Worm (Caenorhabditis elegans) whole organism, young adult: ENCODE results near the gene K10B4.1.
A peak's percentile ranks its signal among the peaks of the same experiment; 100 is the strongest.

Experiments used
- B0035.1 ChIP-seq: sonication (generic microtip); optimal IDR thresholded peaks from 2 replicates; lab custom pipeline; 2016; ENCODE audit warnings: missing genetic modification characterization, mild to moderate bottlenecking, missing compliant biosample characterization, missing genotype, missing genetic modification reagents
- C06A6.2 ChIP-seq: fragments of 200-800 bp; sonication (Bioruptor generic); conservative IDR thresholded peaks from 2 replicates; pipeline ENCODE4 v1.3.6; 2022; ENCODE audit warnings: missing genetic modification characterization, missing compliant biosample characterization
- C17E4.6 ChIP-seq: fragments of 200-800 bp; sonication (Bioruptor generic); IDR thresholded peaks from 2 replicates; pipeline ENCODE4 v1.3.6; 2022; ENCODE audit warnings: missing genetic modification reagents, missing genetic modification characterization, missing compliant biosample characterization
- F33H1.4 ChIP-seq: fragments of 200-800 bp; sonication (Bioruptor generic); IDR thresholded peaks from 2 replicates; pipeline ENCODE4 v1.3.6; 2022; ENCODE audit warnings: missing genetic modification reagents, missing genetic modification characterization, missing compliant biosample characterization
- K11D2.4 ChIP-seq: fragments of 200-800 bp; sonication (Bioruptor generic); IDR thresholded peaks from 2 replicates; pipeline ENCODE4 v1.3.6; 2022; ENCODE audit warnings: missing genetic modification reagents, missing genetic modification characterization, missing compliant biosample characterization
- K12H6.12 ChIP-seq: fragments of 200-800 bp; sonication (Bioruptor generic); optimal IDR thresholded peaks from 2 replicates; lab custom pipeline; 2018; ENCODE audit warnings: mild to moderate bottlenecking, missing genetic modification characterization, missing compliant biosample characterization
- T26A5.8 ChIP-seq: sonication (generic microtip); optimal IDR thresholded peaks from 2 replicates; lab custom pipeline; 2016; ENCODE audit warnings: missing genetic modification characterization, missing compliant biosample characterization
- Y53G8AR.9 ChIP-seq: fragments of 200-800 bp; sonication (Bioruptor generic); conservative IDR thresholded peaks from 2 replicates; pipeline ENCODE4 v1.3.6; 2022; ENCODE audit warnings: missing genetic modification reagents, missing genetic modification characterization, missing compliant biosample characterization
- Y56A3A.18 ChIP-seq: fragments of 200-800 bp; sonication (Bioruptor generic); IDR thresholded peaks from 2 replicates; pipeline ENCODE4 v1.3.6; 2022; ENCODE audit warnings: missing genetic modification reagents, missing genetic modification characterization, missing compliant biosample characterization
- Y67H2A.10 ChIP-seq: fragments of 200-800 bp; sonication (Bioruptor generic); conservative IDR thresholded peaks from 2 replicates; pipeline ENCODE4 v1.3.6; 2022; ENCODE audit warnings: missing genetic modification reagents, missing genetic modification characterization, missing compliant biosample characterization
- Y79H2A.3 ChIP-seq: fragments of 200-800 bp; sonication (Bioruptor generic); conservative IDR thresholded peaks from 2 replicates; pipeline ENCODE4 v1.3.6; 2022; ENCODE audit warnings: missing genetic modification reagents, missing genetic modification characterization, missing compliant biosample characterization
- akir-1 ChIP-seq: fragments of 200-800 bp; sonication (Bioruptor generic); optimal IDR thresholded peaks from 2 replicates; lab custom pipeline; 2018; ENCODE audit warnings: mild to moderate bottlenecking, missing genetic modification characterization, moderate library complexity, missing compliant biosample characterization
- ama-1 ChIP-seq, 3 experiments: fragments of 150-350 bp in 1 of 3; sonication (generic microtip) in 2 of 3; optimal IDR thresholded peaks; 2 replicates each; lab custom pipeline; 2014 to 2018; ENCODE audit warnings: missing biosample characterization in 2 of 3, missing genetic modification characterization in 2 of 3, missing genetic modification reagents in 2 of 3
- aptf-3 ChIP-seq: fragments of 200-800 bp; sonication (Bioruptor generic); IDR thresholded peaks from 2 replicates; pipeline ENCODE4 v1.3.6; 2022; ENCODE audit warnings: missing genetic modification characterization, missing compliant biosample characterization
- bed-1 ChIP-seq: fragments of 200-800 bp; sonication (Bioruptor generic); IDR thresholded peaks from 2 replicates; pipeline ENCODE4 v1.3.6; 2022; ENCODE audit warnings: missing genetic modification reagents, missing genetic modification characterization, missing compliant biosample characterization
- bed-2 ChIP-seq: fragments of 200-800 bp; sonication (Bioruptor generic); IDR thresholded peaks from 2 replicates; pipeline ENCODE4 v1.3.6; 2022; ENCODE audit warnings: missing genetic modification reagents, missing genetic modification characterization, missing compliant biosample characterization
- cebp-2 ChIP-seq: fragments of 200-800 bp; sonication (Bioruptor generic); IDR thresholded peaks from 2 replicates; pipeline ENCODE4 v1.3.6; 2022; ENCODE audit warnings: missing genetic modification characterization, missing compliant biosample characterization
- ceh-40 ChIP-seq: fragments of 200-800 bp; sonication (Bioruptor generic); IDR thresholded peaks from 2 replicates; pipeline ENCODE4 v1.3.6; 2022; ENCODE audit warnings: missing genetic modification characterization, missing compliant biosample characterization
- ceh-91 ChIP-seq: fragments of 200-800 bp; sonication (Bioruptor generic); IDR thresholded peaks from 2 replicates; pipeline ENCODE4 v1.3.6; 2022; ENCODE audit warnings: missing genetic modification reagents, missing genetic modification characterization, missing compliant biosample characterization
- chd-7 ChIP-seq: sonication (generic microtip); optimal IDR thresholded peaks from 2 replicates; lab custom pipeline; 2016; ENCODE audit warnings: mild to moderate bottlenecking, missing genetic modification characterization, moderate library complexity, missing compliant biosample characterization
- dpff-1 ChIP-seq: sonication (generic microtip); optimal IDR thresholded peaks from 2 replicates; lab custom pipeline; 2017; ENCODE audit warnings: mild to moderate bottlenecking, missing genetic modification characterization, missing compliant biosample characterization
- efl-1 ChIP-seq: fragments of 150-350 bp; optimal IDR thresholded peaks from 2 replicates; lab custom pipeline; 2014; ENCODE audit warnings: missing biosample characterization, missing genetic modification reagents, missing genetic modification characterization
- ekl-4 ChIP-seq: fragments of 200-800 bp; sonication (Bioruptor generic); IDR thresholded peaks from 2 replicates; pipeline ENCODE4 v1.3.6; 2022; ENCODE audit warnings: missing genetic modification reagents, missing genetic modification characterization, missing compliant biosample characterization
- him-1 ChIP-seq: sonication (generic microtip); optimal IDR thresholded peaks from 2 replicates; lab custom pipeline; 2016; ENCODE audit warnings: missing genotype, missing genetic modification reagents, missing genetic modification characterization, missing compliant biosample characterization
- hlh-26 ChIP-seq: fragments of 200-800 bp; sonication (Bioruptor generic); conservative IDR thresholded peaks from 2 replicates; pipeline ENCODE4 v1.3.6; 2022; ENCODE audit warnings: missing genetic modification reagents, missing genetic modification characterization, missing compliant biosample characterization
- hsf-1 ChIP-seq: fragments of 200-800 bp; sonication (Bioruptor generic); IDR thresholded peaks from 2 replicates; pipeline ENCODE4 v1.3.6; 2022; ENCODE audit warnings: missing genetic modification reagents, missing genetic modification characterization, missing compliant biosample characterization
- let-607 ChIP-seq, 2 experiments: fragments of 200-800 bp in 1 of 2; sonication (Bioruptor generic) in 1 of 2; sonication (generic microtip) in 1 of 2; optimal IDR thresholded peaks; 2 replicates each; lab custom pipeline; 2016 to 2018; ENCODE audit warnings: mild to moderate bottlenecking in 2 of 2, missing compliant biosample characterization in 2 of 2, missing genetic modification characterization in 2 of 2, moderate library complexity in 2 of 2, missing genotype in 1 of 2
- lin-54 ChIP-seq: fragments of 200-800 bp; sonication (Bioruptor generic); optimal IDR thresholded peaks from 2 replicates; lab custom pipeline; 2018; ENCODE audit warnings: mild to moderate bottlenecking, missing genetic modification characterization, missing compliant biosample characterization
- madf-10 ChIP-seq: sonication (generic microtip); optimal IDR thresholded peaks from 2 replicates; lab custom pipeline; 2016; ENCODE audit warnings: mild to moderate bottlenecking, missing genetic modification characterization, missing compliant biosample characterization
- madf-3 ChIP-seq: fragments of 200-800 bp; sonication (Bioruptor generic); IDR thresholded peaks from 2 replicates; pipeline ENCODE4 v1.3.6; 2022; ENCODE audit warnings: missing genetic modification reagents, missing genetic modification characterization, missing compliant biosample characterization
- mel-28 ChIP-seq: sonication (generic microtip); optimal IDR thresholded peaks from 2 replicates; lab custom pipeline; 2016; ENCODE audit warnings: borderline replicate concordance, mild to moderate bottlenecking, missing genetic modification characterization, missing compliant biosample characterization
- nfyb-1 ChIP-seq: fragments of 200-800 bp; sonication (Bioruptor generic); IDR thresholded peaks from 2 replicates; pipeline ENCODE4 v1.3.6; 2022; ENCODE audit warnings: missing genetic modification reagents, missing genetic modification characterization, missing compliant biosample characterization
- rpc-1 ChIP-seq, 2 experiments: fragments of 150-350 bp in 1 of 2; sonication (generic microtip) in 1 of 2; optimal IDR thresholded peaks; 2 replicates each; lab custom pipeline; 2014 to 2018; ENCODE audit warnings: missing biosample characterization in 1 of 2, missing genetic modification characterization in 1 of 2, missing genetic modification reagents in 1 of 2, missing genotype in 1 of 2
- sdz-38 ChIP-seq: sonication (generic microtip); optimal IDR thresholded peaks from 2 replicates; lab custom pipeline; 2016; ENCODE audit warnings: missing genotype, missing genetic modification characterization, missing compliant biosample characterization
- sea-2 ChIP-seq: fragments of 200-800 bp; sonication (Bioruptor generic); IDR thresholded peaks from 2 replicates; pipeline ENCODE4 v1.3.6; 2022; ENCODE audit warnings: missing genetic modification characterization, missing compliant biosample characterization
- snpc-1.1 ChIP-seq: sonication (generic microtip); optimal IDR thresholded peaks from 2 replicates; lab custom pipeline; 2017; ENCODE audit warnings: missing genetic modification characterization, mild to moderate bottlenecking, missing compliant biosample characterization, antibody characterized with exemption, moderate library complexity, missing genotype, missing genetic modification reagents; ENCODE audit not compliant: insufficient read depth
- snpc-4 ChIP-seq, 5 experiments: fragments of 150-350 bp in 1 of 5; sonication (generic microtip) in 4 of 5; optimal IDR thresholded peaks; 2 replicates each; lab custom pipeline; 2014 to 2018; ENCODE audit warnings: missing genetic modification characterization in 5 of 5, missing biosample characterization in 3 of 5, antibody characterized with exemption in 2 of 5, mild to moderate bottlenecking in 2 of 5, missing compliant biosample characterization in 2 of 5, missing genotype in 2 of 5, moderate library complexity in 2 of 5, missing genetic modification reagents in 1 of 5
- tbp1 ChIP-seq: fragments of 200-800 bp; sonication (Bioruptor generic); optimal IDR thresholded peaks from 2 replicates; lab custom pipeline; 2018; ENCODE audit warnings: mild to moderate bottlenecking, missing genetic modification characterization, missing compliant biosample characterization
- tlf-1 ChIP-seq: fragments of 200-800 bp; sonication (Bioruptor generic); optimal IDR thresholded peaks from 2 replicates; lab custom pipeline; 2018; ENCODE audit warnings: mild to moderate bottlenecking, missing genetic modification characterization, missing compliant biosample characterization
- unc-130 ChIP-seq: sonication (generic microtip); optimal IDR thresholded peaks from 2 replicates; lab custom pipeline; 2016; ENCODE audit warnings: missing genetic modification reagents, missing genetic modification characterization, missing compliant biosample characterization
- zfh-2 ChIP-seq: fragments of 200-800 bp; sonication (Bioruptor generic); conservative IDR thresholded peaks from 2 replicates; pipeline ENCODE4 v1.3.6; 2022; ENCODE audit warnings: missing genetic modification reagents, missing genetic modification characterization, missing compliant biosample characterization
- ztf-25 ChIP-seq: fragments of 200-800 bp; sonication (Bioruptor generic); IDR thresholded peaks from 2 replicates; pipeline ENCODE4 v1.3.6; 2022; ENCODE audit warnings: missing genetic modification reagents, missing genetic modification characterization, missing compliant biosample characterization
- ztf-6 ChIP-seq: fragments of 200-800 bp; sonication (Bioruptor generic); IDR thresholded peaks from 2 replicates; pipeline ENCODE4 v1.3.6; 2022; ENCODE audit warnings: missing genetic modification reagents, missing genetic modification characterization, missing compliant biosample characterization

Gene K10B4.1

ce11 chrII:135166-135565, at the start of gene K10B4.1:
TSS of gene K10B4.1 (plus strand) at chrII:135466.
- TF ChIP-seq snpc-4 (GFP tag; optimal IDR thresholded peaks at IDR 0.05; lab: Kevin White, UChicago) = no peak
- TF ChIP-seq snpc-4 (tag; optimal IDR thresholded peaks at IDR 0.05; lab: Kevin White, UChicago) = no peak
- TF ChIP-seq ztf-6 (GFP tag; lab: Robert Waterston, UW) = no peak
- TF ChIP-seq cebp-2 = no peak
- no peak for TF ChIP-seq ceh-91 (GFP tag; lab: Robert Waterston, UW)
- TF ChIP-seq Y67H2A.10 (GFP tag; lab: Robert Waterston, UW) = no peak
- TF ChIP-seq akir-1 = no peak
- TF ChIP-seq tlf-1 (GFP tag; lab: Kevin White, UChicago) = no peak
- TF ChIP-seq ztf-25 = no peak
- no peak for TF ChIP-seq hsf-1 (GFP tag; lab: Robert Waterston, UW)
- no peak for TF ChIP-seq ekl-4
- TF ChIP-seq aptf-3 (GFP tag; lab: Robert Waterston, UW) = no peak
- no peak for TF ChIP-seq C06A6.2 (GFP tag; lab: Robert Waterston, UW)
- TF ChIP-seq, all 124 proteins: peak for 0

- no peak for TF ChIP-seq sea-2 (GFP tag; lab: Robert Waterston, UW)
- TF ChIP-seq lin-54 = no peak
- TF ChIP-seq bed-2 = no peak
- no peak for TF ChIP-seq mel-28 (tag; lab: Kevin White, UChicago)
- no peak for TF ChIP-seq F33H1.4
- TF ChIP-seq K11D2.4 (GFP tag; lab: Robert Waterston, UW) = no peak
- no peak for TF ChIP-seq B0035.1 (tag; lab: Kevin White, UChicago)
- TF ChIP-seq ztf-25 = no peak
- no peak for TF ChIP-seq hsf-1 (GFP tag; lab: Robert Waterston, UW)
- TF ChIP-seq nfyb-1 = no peak
- no peak for TF ChIP-seq efl-1 (GFP tag; lab: Kevin White, UChicago)
- no peak for TF ChIP-seq let-607 (tag; optimal IDR thresholded peaks at IDR 0.05; lab: Kevin White, UChicago)
- TF ChIP-seq hlh-26 = no peak
- no peak for TF ChIP-seq rpc-1 (optimal IDR thresholded peaks at IDR 0.05; lab: Kevin White, UChicago)
- TF ChIP-seq rpc-1 (tag; optimal IDR thresholded peaks at IDR 0.05; lab: Kevin White, UChicago) = no peak
- no peak for TF ChIP-seq madf-10 (tag; lab: Kevin White, UChicago)
- TF ChIP-seq zfh-2 (GFP tag; lab: Robert Waterston, UW) = no peak
- no peak for TF ChIP-seq ama-1 (optimal IDR thresholded peaks at IDR 0.05; lab: Kevin White, UChicago)
- TF ChIP-seq ama-1 (GFP tag; optimal IDR thresholded peaks at IDR 0.05; lab: Kevin White, UChicago) = no peak
- no peak for TF ChIP-seq Y53G8AR.9
- TF ChIP-seq, all 124 proteins: peak for 0
Observed at ce11 chrII:86794-87193, 48.5 kb upstream of the K10B4.1 start.

ce11 chrII:87937-88336, 47.3 kb upstream of the K10B4.1 start:
- TF ChIP-seq Y56A3A.18 = no peak
- peak; percentile 95 for TF ChIP-seq him-1 (tag; lab: Kevin White, UChicago)
- no peak for TF ChIP-seq madf-3 (GFP tag; lab: Robert Waterston, UW)
- TF ChIP-seq unc-130 = no peak

- TF ChIP-seq dpff-1 = no peak
- TF ChIP-seq K12H6.12 (tag; lab: Kevin White, UChicago) = no peak
- TF ChIP-seq ceh-40 (GFP tag; lab: Robert Waterston, UW) = no peak
- TF ChIP-seq C17E4.6 (GFP tag; lab: Robert Waterston, UW) = no peak
- TF ChIP-seq Y53G8AR.9 = no peak
- no peak for TF ChIP-seq tbp1 (GFP tag; lab: Kevin White, UChicago)
- no peak for TF ChIP-seq T26A5.8 (tag; lab: Kevin White, UChicago)
- TF ChIP-seq sdz-38 (tag; lab: Kevin White, UChicago) = no peak
- no peak for TF ChIP-seq bed-1 (GFP tag; lab: Robert Waterston, UW)
- TF ChIP-seq ama-1 (optimal IDR thresholded peaks at IDR 0.05; lab: Kevin White, UChicago) = no peak
- no peak for TF ChIP-seq ama-1 (GFP tag; optimal IDR thresholded peaks at IDR 0.05; lab: Kevin White, UChicago)
- TF ChIP-seq snpc-1.1 (tag; lab: Kevin White, UChicago) = no peak
- no peak for TF ChIP-seq chd-7 (tag; lab: Kevin White, UChicago)
- no peak for TF ChIP-seq Y79H2A.3
- no peak for TF ChIP-seq cebp-2
- TF ChIP-seq, all 124 proteins: peak for 0
Observed at ce11 chrII:91419-91818, 43.8 kb upstream of the K10B4.1 start, which contains the start of gene mcat-1. TSS of gene mcat-1 (minus strand) at chrII:91519.
